Fruit fly (Drosophila melanogaster): ENCODE measurements around the gene CG34250.

Gene CG34250

DNA sequence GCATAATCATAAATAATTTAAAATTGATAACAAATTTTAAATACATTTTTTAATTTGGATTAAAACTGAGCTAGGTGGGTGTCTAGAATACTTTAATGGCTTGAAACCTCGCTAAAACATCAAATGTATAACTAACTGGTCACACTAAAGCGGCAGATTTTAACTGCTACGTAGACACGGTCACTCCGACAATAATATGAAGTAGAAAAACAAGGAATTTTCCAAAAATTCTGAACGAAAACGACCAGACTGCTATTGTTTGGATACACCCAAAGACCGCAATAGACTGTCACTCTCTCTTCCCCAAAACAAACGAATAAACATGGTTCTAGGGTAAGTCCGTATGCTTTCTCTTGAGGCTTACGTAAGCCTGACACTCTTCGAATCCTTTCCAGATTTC, 10.2 kb upstream of the CG34250 start, which contains the start of gene QIL1 (continued):
- TF ChIP-seq CG14441 (GFP tag; IDR thresholded peaks at IDR 0.05) (no peak), Nf-YB (GFP tag; optimal IDR thresholded peaks at IDR 0.05) (no peak), insv (GFP tag; optimal IDR thresholded peaks at IDR 0.05) (no peak), Oaz (GFP tag; IDR thresholded peaks at IDR 0.05) (no peak), CG12299 (tag; optimal IDR thresholded peaks at IDR 0.05) (no peak), CG3163 (GFP tag; optimal IDR thresholded peaks at IDR 0.05) (no peak), CG7372 (GFP tag; IDR thresholded peaks at IDR 0.05) (no peak), CG2889 (GFP tag; IDR thresholded peaks at IDR 0.05) (no peak), cas (GFP tag; IDR thresholded peaks at IDR 0.05) (no peak), CG17612 (GFP tag; IDR thresholded peaks at IDR 0.05) (no peak), ap (GFP tag; IDR thresholded peaks at IDR 0.05) (no peak), CG9876 (GFP tag; optimal IDR thresholded peaks at IDR 0.05) (no peak), Atf6 (GFP tag; IDR thresholded peaks at IDR 0.05) (no peak), CG11560 (tag; IDR thresholded peaks at IDR 0.05) (no peak), crc (GFP tag; optimal IDR thresholded peaks at IDR 0.05) (no peak), br (optimal IDR thresholded peaks at IDR 0.05) (no peak), btn (GFP tag; optimal IDR thresholded peaks at IDR 0.05) (no peak), prd (optimal IDR thresholded peaks at IDR 0.05) (no peak), prd (GFP tag; IDR thresholded peaks at IDR 0.05) (no peak), gt (GFP tag; IDR thresholded peaks at IDR 0.05) (no peak), CG13123 (GFP tag; optimal IDR thresholded peaks at IDR 0.05) (no peak), CG7786 (GFP tag; optimal IDR thresholded peaks at IDR 0.05) (no peak), mld (GFP tag; IDR thresholded peaks at IDR 0.05; ENCODE audit: partially characterized antibody) (no peak), fd102C (GFP tag; optimal IDR thresholded peaks at IDR 0.05) (no peak), CG17829 (tag; optimal IDR thresholded peaks at IDR 0.05) (peak; percentile 30), CG8281 (tag; optimal IDR thresholded peaks at IDR 0.05) (no peak), CG3847 (GFP tag; IDR thresholded peaks at IDR 0.05) (peak; percentile 63), Jarid2 (GFP tag; optimal IDR thresholded peaks at IDR 0.05) (peak; percentile 29), CG15011 (GFP tag; optimal IDR thresholded peaks at IDR 0.05) (no peak), shn (GFP tag; optimal IDR thresholded peaks at IDR 0.05) (no peak), CG10979 (tag; optimal IDR thresholded peaks at IDR 0.05) (no peak), CG10543 (GFP tag; optimal IDR thresholded peaks at IDR 0.05) (no peak), CG10431 (GFP tag; optimal IDR thresholded peaks at IDR 0.05) (no peak), sens (GFP tag) (peak; percentile 67), MTF-1 (GFP tag; optimal IDR thresholded peaks at IDR 0.05; ENCODE audit: borderline replicate concordance) (no peak), Sin3A (optimal IDR thresholded peaks at IDR 0.05) (no peak), CG16813 (GFP tag; IDR thresholded peaks at IDR 0.05; ENCODE audit: partially characterized antibody) (no peak), CG3065 (GFP tag; optimal IDR thresholded peaks at IDR 0.05) (no peak), Oli (tag; optimal IDR thresholded peaks at IDR 0.05) (no peak), CG12391 (tag; optimal IDR thresholded peaks at IDR 0.05) (peak; percentile 27), cad (GFP tag; optimal IDR thresholded peaks at IDR 0.05) (no peak), knrl (GFP tag; IDR thresholded peaks at IDR 0.05; ENCODE audit: partially characterized antibody) (peak; percentile 44; the same call in 1 of the 3 replicates), nmo (GFP tag; optimal IDR thresholded peaks at IDR 0.05) (peak; percentile 54), stwl (tag; optimal IDR thresholded peaks at IDR 0.05) (peak; percentile 85), chm (GFP tag; IDR thresholded peaks at IDR 0.05) (no peak), CG16815 (GFP tag; optimal IDR thresholded peaks at IDR 0.05) (no peak), CG13624 (GFP tag; optimal IDR thresholded peaks at IDR 0.05) (no peak), CTCF (GFP tag; optimal IDR thresholded peaks at IDR 0.05) (peak; percentile 61), CG6683 (GFP tag; optimal IDR thresholded peaks at IDR 0.05) (no peak), MESR4 (GFP tag; optimal IDR thresholded peaks at IDR 0.05) (peak; percentile 94), maf-S (GFP tag; optimal IDR thresholded peaks at IDR 0.05) (no peak), Lim3 (GFP tag; IDR thresholded peaks at IDR 0.05) (no peak), Mes4 (GFP tag; optimal IDR thresholded peaks at IDR 0.05) (no peak), wek (GFP tag; optimal IDR thresholded peaks at IDR 0.05) (no peak)
